Fruit fly (Drosophila melanogaster): ENCODE measurements around the gene Pvf3.

dm6 chr2L:7194351-7195037 lies 37.0 kb upstream of the Pvf3 start, which contains the start of gene CG4497:
- no peak for TF ChIP-seq Myc (optimal IDR thresholded peaks at IDR 0.05)
- no peak for TF ChIP-seq h (optimal IDR thresholded peaks at IDR 0.05)
- TF ChIP-seq insv (optimal IDR thresholded peaks at IDR 0.05), result no peak
- TF ChIP-seq Sin3A (optimal IDR thresholded peaks at IDR 0.05), result no peak
- TF ChIP-seq psq (optimal IDR thresholded peaks at IDR 0.05), result no peak
- no peak for TF ChIP-seq ttk (optimal IDR thresholded peaks at IDR 0.05)
